Fruit fly (Drosophila melanogaster) whole organism, adult: ENCODE measurements around the gene CG42835.

Experiments
- CG11617 ChIP-seq: fragments of 200-800 bp; sonication (Bioruptor generic); optimal IDR thresholded peaks from 2 replicates; lab custom pipeline; 2017; ENCODE audit warnings: mild to moderate bottlenecking, missing biosample characterization, missing genetic modification reagents, missing genetic modification characterization
- CG12768 ChIP-seq: fragments of 200-800 bp; sonication (Bioruptor generic); optimal IDR thresholded peaks from 2 replicates; lab custom pipeline; 2017; ENCODE audit warnings: missing biosample characterization, missing genetic modification characterization, mild to moderate bottlenecking, moderate library complexity, missing genetic modification reagents
- CG14711 ChIP-seq: fragments of 200-800 bp; sonication (Bioruptor generic); optimal IDR thresholded peaks from 2 replicates; lab custom pipeline; 2018; ENCODE audit warnings: missing biosample characterization, mild to moderate bottlenecking, missing genetic modification characterization, moderate library complexity
- CG1620 ChIP-seq: fragments of 200-800 bp; sonication (Bioruptor generic); optimal IDR thresholded peaks from 2 replicates; lab custom pipeline; 2016; ENCODE audit warnings: missing biosample characterization, missing genetic modification characterization
- CG33017 ChIP-seq: fragments of 200-800 bp; sonication (Bioruptor generic); optimal IDR thresholded peaks from 2 replicates; lab custom pipeline; 2018; ENCODE audit warnings: missing biosample characterization, mild to moderate bottlenecking, missing genetic modification characterization, moderate library complexity
- CG5204 ChIP-seq: fragments of 200-800 bp; sonication (Bioruptor generic); optimal IDR thresholded peaks from 2 replicates; lab custom pipeline; 2016; ENCODE audit warnings: missing biosample characterization, missing genetic modification characterization
- CG7045 ChIP-seq: fragments of 200-800 bp; sonication (Bioruptor generic); optimal IDR thresholded peaks from 2 replicates; lab custom pipeline; 2017; ENCODE audit warnings: missing biosample characterization, mild to moderate bottlenecking, missing genetic modification characterization
- CG7101 ChIP-seq: fragments of 200-800 bp; sonication (Bioruptor generic); optimal IDR thresholded peaks from 2 replicates; lab custom pipeline; 2018; ENCODE audit warnings: missing biosample characterization, mild to moderate bottlenecking, missing genetic modification characterization, moderate library complexity
- Clk ChIP-seq: fragments of 200-800 bp; sonication (Bioruptor generic); optimal IDR thresholded peaks from 2 replicates; lab custom pipeline; 2017; ENCODE audit warnings: missing biosample characterization, missing genetic modification characterization
- Crg-1 ChIP-seq: fragments of 200-800 bp; sonication (Bioruptor generic); optimal IDR thresholded peaks from 2 replicates; lab custom pipeline; 2016; ENCODE audit warnings: missing biosample characterization, missing genetic modification characterization
- Hr96 ChIP-seq: fragments of 200-800 bp; sonication (Bioruptor generic); optimal IDR thresholded peaks from 2 replicates; lab custom pipeline; 2016; ENCODE audit warnings: missing biosample characterization, missing genetic modification characterization
- Mnt ChIP-seq: fragments of 200-800 bp; sonication (Bioruptor generic); optimal IDR thresholded peaks from 2 replicates; lab custom pipeline; 2016; ENCODE audit warnings: missing biosample characterization, mild to moderate bottlenecking, missing genetic modification characterization
- bab1 ChIP-seq: fragments of 200-800 bp; sonication (Bioruptor generic); optimal IDR thresholded peaks from 3 replicates; lab custom pipeline; 2019; ENCODE audit warnings: missing biosample characterization, mild to moderate bottlenecking, missing genetic modification characterization, moderate library complexity
- cic ChIP-seq: fragments of 200-800 bp; sonication (Bioruptor generic); optimal IDR thresholded peaks from 2 replicates; lab custom pipeline; 2017; ENCODE audit warnings: missing biosample characterization, mild to moderate bottlenecking, missing genetic modification characterization, moderate library complexity
- cnc ChIP-seq, 2 experiments: fragments of >200 bp; optimal IDR thresholded peaks; 2 replicates each; lab custom pipeline; 2017
- kay ChIP-seq: fragments of 200-800 bp; sonication (Bioruptor generic); peaks from one replicate; lab custom pipeline; 2016; ENCODE audit warnings: missing biosample characterization, missing genetic modification characterization, borderline replicate concordance
- ovo ChIP-seq: fragments of 200-800 bp; sonication (Bioruptor generic); optimal IDR thresholded peaks from 2 replicates; lab custom pipeline; 2016; ENCODE audit warnings: missing biosample characterization, missing genetic modification characterization
- pad ChIP-seq: fragments of 200-800 bp; sonication (Bioruptor generic); optimal IDR thresholded peaks from 3 replicates; lab custom pipeline; 2017; ENCODE audit warnings: missing biosample characterization, missing genetic modification characterization, mild to moderate bottlenecking, moderate library complexity, missing genetic modification reagents
- tj ChIP-seq: fragments of 200-800 bp; sonication (Bioruptor generic); optimal IDR thresholded peaks from 3 replicates; lab custom pipeline; 2017; ENCODE audit warnings: missing biosample characterization, mild to moderate bottlenecking, missing genetic modification characterization, moderate library complexity
- toe ChIP-seq: fragments of 200-800 bp; sonication (Bioruptor generic); optimal IDR thresholded peaks from 2 replicates; lab custom pipeline; 2016; ENCODE audit warnings: missing biosample characterization, missing genetic modification characterization

CG42835 gene

dm6 chr3R:17420338-17420737, at the start of gene CG42835:
Gene CG42835 (plus strand): TSS chr3R:17420638.
- no peak for TF ChIP-seq CG7045 (GFP tag; lab: Kevin White, UChicago)
- no peak for TF ChIP-seq tj (GFP tag; lab: Kevin White, UChicago)
- TF ChIP-seq CG5204 (GFP tag; lab: Kevin White, UChicago): no peak
- TF ChIP-seq CG33017 (tag; lab: Kevin White, UChicago): no peak

dm6 chr3R:17371094-17371493, 49.3 kb upstream of the CG42835 start:
- TF ChIP-seq CG1620 (GFP tag; lab: Kevin White, UChicago) (no peak), ovo (GFP tag; lab: Kevin White, UChicago) (no peak), Clk (no peak)

- TF ChIP-seq CG7045 (GFP tag; lab: Kevin White, UChicago) (no peak), Mnt (GFP tag; lab: Kevin White, UChicago) (no peak), Clk (no peak)
Measured at dm6 chr3R:17377503-17377902, 42.9 kb upstream of the CG42835 start.

- TF ChIP-seq cnc (optimal IDR thresholded peaks at IDR 0.05; lab: Kevin White, UChicago) (no peak), CG11617 (GFP tag; lab: Kevin White, UChicago) (no peak), tj (GFP tag; lab: Kevin White, UChicago) (no peak), CG7045 (GFP tag; lab: Kevin White, UChicago) (no peak), CG33017 (tag; lab: Kevin White, UChicago) (no peak)
Measured at dm6 chr3R:17379051-17379450, 41.4 kb upstream of the CG42835 start.

dm6 chr3R:17379742-17380141, 40.7 kb upstream of the CG42835 start, which contains the start of gene lute:
Gene lute (plus strand): TSS chr3R:17379944.
- TF ChIP-seq ovo (GFP tag; lab: Kevin White, UChicago) (no peak), cnc (optimal IDR thresholded peaks at IDR 0.05; lab: Kevin White, UChicago) (no peak), CG7101 (tag; lab: Kevin White, UChicago) (no peak), toe (no peak), CG12768 (GFP tag; lab: Kevin White, UChicago) (no peak), Hr96 (GFP tag; lab: Kevin White, UChicago) (no peak), Crg-1 (no peak), tj (GFP tag; lab: Kevin White, UChicago) (peak; percentile 44), CG5204 (GFP tag; lab: Kevin White, UChicago) (no peak), pad (GFP tag; lab: Kevin White, UChicago) (no peak), CG11617 (GFP tag; lab: Kevin White, UChicago) (no peak), CG7045 (GFP tag; lab: Kevin White, UChicago) (no peak), cic (no peak), Mnt (GFP tag; lab: Kevin White, UChicago) (no peak), Clk (no peak), kay (GFP tag; lab: Kevin White, UChicago) (peak; percentile 56)

dm6 chr3R:17381916-17382315, 38.5 kb upstream of the CG42835 start:
- peak; percentile 92 for TF ChIP-seq tj (GFP tag; lab: Kevin White, UChicago)
- no peak for TF ChIP-seq kay (GFP tag; lab: Kevin White, UChicago)

- TF ChIP-seq cnc (optimal IDR thresholded peaks at IDR 0.05; lab: Kevin White, UChicago): no peak
- peak; percentile 84 for TF ChIP-seq CG1620 (GFP tag; lab: Kevin White, UChicago)
- TF ChIP-seq Clk: no peak
- TF ChIP-seq Mnt (GFP tag; lab: Kevin White, UChicago): peak; percentile 70
- peak; percentile 56 for TF ChIP-seq cic
- peak; percentile 78 for TF ChIP-seq Crg-1
- peak; percentile 75 for TF ChIP-seq toe
- TF ChIP-seq CG7045 (GFP tag; lab: Kevin White, UChicago): peak; percentile 65
- TF ChIP-seq kay (GFP tag; lab: Kevin White, UChicago): no peak
- peak; percentile 68 for TF ChIP-seq CG5204 (GFP tag; lab: Kevin White, UChicago)
- TF ChIP-seq CG33017 (tag; lab: Kevin White, UChicago): peak; percentile 55
- TF ChIP-seq pad (GFP tag; lab: Kevin White, UChicago): peak; percentile 60
- TF ChIP-seq tj (GFP tag; lab: Kevin White, UChicago): peak; percentile 68
- peak; percentile 74 for TF ChIP-seq Hr96 (GFP tag; lab: Kevin White, UChicago)
- TF ChIP-seq ovo (GFP tag; lab: Kevin White, UChicago): peak; percentile 59
- peak; percentile 74 for TF ChIP-seq CG14711
- peak; percentile 73 for TF ChIP-seq CG7101 (tag; lab: Kevin White, UChicago)
- TF ChIP-seq CG12768 (GFP tag; lab: Kevin White, UChicago): peak; percentile 23
- TF ChIP-seq bab1 (GFP tag; lab: Kevin White, UChicago): peak; percentile 83
- no peak for TF ChIP-seq CG11617 (GFP tag; lab: Kevin White, UChicago)
Measured at dm6 chr3R:17385329-17386019, 35.0 kb upstream of the CG42835 start.
